Worm (Caenorhabditis elegans): ENCODE results near the gene atn-1.

DNA sequence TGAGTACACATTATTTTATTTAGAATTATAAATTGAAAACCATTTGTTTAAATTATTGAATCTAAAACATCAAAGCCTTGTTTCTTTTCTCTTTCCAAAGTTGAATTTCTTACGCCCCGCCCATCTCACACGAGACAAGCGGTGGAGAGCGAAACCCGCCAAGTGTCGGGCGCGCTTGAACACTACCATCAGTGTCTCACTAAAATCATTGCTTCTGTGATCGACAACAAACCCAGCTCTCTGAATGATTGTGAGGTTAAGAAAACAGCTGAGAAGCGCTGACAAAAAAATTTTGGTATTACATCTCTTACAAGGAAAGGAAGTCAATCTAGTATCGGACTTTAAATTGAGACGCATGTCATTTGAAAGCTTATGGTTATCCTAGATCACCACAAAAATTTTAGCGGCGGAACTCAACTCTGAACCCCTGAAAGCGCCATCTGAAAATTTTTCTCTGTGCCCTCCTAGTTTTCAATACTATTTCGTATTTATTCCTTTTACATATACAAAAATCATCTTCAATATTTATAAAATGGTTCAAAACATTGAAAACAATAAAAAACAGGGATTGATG is 12.9 kb downstream of the atn-1 start:
- TF ChIP-seq ama-1 (optimal IDR thresholded peaks at IDR 0.05) (peak; percentile 80), pqm-1 (tag; optimal IDR thresholded peaks at IDR 0.05) (no peak), snpc-4 (tag; optimal IDR thresholded peaks at IDR 0.05) (peak; percentile 99), ztf-4 (tag; optimal IDR thresholded peaks at IDR 0.05) (peak; percentile 66), nhr-77 (tag; optimal IDR thresholded peaks at IDR 0.05) (peak; percentile 55), Y116A8C.19 (tag; optimal IDR thresholded peaks at IDR 0.05; ENCODE audit: borderline replicate concordance) (no peak), ces-1 (GFP tag; optimal IDR thresholded peaks at IDR 0.05) (no peak)
